Worm (Caenorhabditis elegans) whole organism, L4 larva: ENCODE data around the gene clec-40.

Source experiments
- lin-15B ChIP-seq: fragments of 150-350 bp; sonication (generic microtip); optimal IDR thresholded peaks from 3 replicates; lab custom pipeline; 2014; ENCODE audit warnings: missing biosample characterization, missing genetic modification characterization
- nhr-237 ChIP-seq: sonication (generic microtip); optimal IDR thresholded peaks from 2 replicates; lab custom pipeline; 2017; ENCODE audit warnings: missing biosample characterization, missing genetic modification characterization
- nhr-25 ChIP-seq: sonication (generic microtip); optimal IDR thresholded peaks from 2 replicates; lab custom pipeline; 2017; ENCODE audit warnings: missing genetic modification characterization, mild to moderate bottlenecking, missing compliant biosample characterization, antibody characterized with exemption, moderate library complexity, borderline replicate concordance; ENCODE audit not compliant: insufficient read depth
- nhr-76 ChIP-seq: fragments of 150-350 bp; optimal IDR thresholded peaks from 2 replicates; lab custom pipeline; 2014; ENCODE audit warnings: missing biosample characterization, missing genetic modification characterization
- sdz-12 ChIP-seq: fragments of 200-800 bp; sonication (Bioruptor generic); optimal IDR thresholded peaks from 2 replicates; lab custom pipeline; 2018; ENCODE audit warnings: mild to moderate bottlenecking, missing genetic modification characterization, missing compliant biosample characterization
- vab-7 ChIP-seq: fragments of 200-800 bp; sonication (Bioruptor generic); IDR thresholded peaks from 2 replicates; pipeline ENCODE4 v1.3.6; 2022; ENCODE audit warnings: missing genetic modification reagents, missing genetic modification characterization, missing compliant biosample characterization

DNA sequence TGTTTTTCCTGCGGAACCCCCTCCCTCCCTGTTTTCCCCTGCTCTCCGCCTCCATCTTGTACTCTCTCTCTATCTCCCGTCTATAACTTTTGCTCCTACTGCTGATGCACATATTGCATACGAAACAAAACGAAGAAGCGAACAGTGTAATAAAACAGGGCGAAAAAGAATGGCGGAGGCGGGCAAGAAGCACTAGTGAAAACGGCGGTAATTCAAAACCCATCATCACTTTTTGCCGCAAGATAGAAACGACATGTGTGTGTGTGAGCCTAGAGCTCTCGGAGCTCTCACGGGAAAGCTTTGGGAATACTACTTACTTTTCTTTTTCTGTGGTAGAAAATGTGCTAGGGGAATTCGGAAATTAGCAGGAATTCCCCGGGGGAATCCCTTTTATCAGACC is 4.8 kb downstream of the clec-40 start:
- TF ChIP-seq lin-15B (no peak), sdz-12 (no peak), nhr-76 (tag; lab: Kevin White, UChicago) (no peak), nhr-237 (tag; lab: Kevin White, UChicago) (no peak), vab-7 (GFP tag; lab: Robert Waterston, UW) (no peak), nhr-25 (tag; lab: Kevin White, UChicago) (no peak)
